Fruit fly (Drosophila melanogaster): ENCODE results near the gene mask.

Gene mask

DNA sequence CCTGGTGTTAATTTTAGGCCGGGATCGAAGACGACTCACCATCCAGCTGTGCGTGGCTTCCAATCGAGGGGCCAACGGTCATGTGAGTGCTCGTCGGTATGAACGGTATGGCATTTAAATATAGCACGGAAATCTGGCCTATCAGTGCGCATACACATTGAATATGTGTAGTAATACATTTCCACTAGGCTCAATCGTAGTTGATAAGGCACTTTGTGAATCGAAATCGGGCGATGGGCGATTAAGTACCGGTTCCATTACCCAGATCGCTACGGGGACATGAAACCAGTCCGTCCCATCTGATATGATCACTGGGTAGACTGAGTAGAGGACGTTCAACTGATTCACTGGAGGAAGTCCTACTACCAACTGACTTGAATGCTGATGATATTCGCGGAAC, 55.1 kb downstream of the mask start:
- peak; percentile 52 for TF ChIP-seq cic (GFP tag; optimal IDR thresholded peaks at IDR 0.05)
- no peak for TF ChIP-seq CG5204 (GFP tag; optimal IDR thresholded peaks at IDR 0.05)

DNA sequence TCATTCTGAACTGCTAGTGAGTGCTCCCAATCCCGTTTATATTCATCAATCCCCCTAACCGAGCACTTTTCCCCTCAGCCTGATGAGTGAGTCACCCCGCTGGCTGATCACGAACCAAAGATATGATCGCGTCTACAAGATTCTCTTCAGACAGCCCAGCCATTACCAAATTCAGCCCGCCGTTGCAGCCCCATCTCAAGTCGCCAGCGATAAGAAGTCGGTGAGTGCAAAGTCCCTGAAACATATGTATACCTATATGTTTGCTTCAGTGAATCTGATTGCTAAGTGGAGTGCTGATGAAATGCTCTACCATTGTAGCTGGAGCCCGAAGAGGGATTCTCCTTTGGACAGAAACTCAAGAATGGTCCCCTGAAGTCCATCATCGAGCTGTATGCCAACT, 56.8 kb downstream of the mask start:
- TF ChIP-seq CG5204 (GFP tag; optimal IDR thresholded peaks at IDR 0.05) (no peak), Crg-1 (GFP tag; optimal IDR thresholded peaks at IDR 0.05) (no peak), CG14711 (tag; optimal IDR thresholded peaks at IDR 0.05) (no peak), Clk (GFP tag; optimal IDR thresholded peaks at IDR 0.05) (no peak), kay (GFP tag; ENCODE audit: borderline replicate concordance) (no peak), toe (GFP tag; optimal IDR thresholded peaks at IDR 0.05) (no peak), pad (GFP tag; optimal IDR thresholded peaks at IDR 0.05) (no peak), cnc (optimal IDR thresholded peaks at IDR 0.05) (no peak), tj (GFP tag; optimal IDR thresholded peaks at IDR 0.05) (no peak), CG33017 (tag; optimal IDR thresholded peaks at IDR 0.05) (no peak), CG7045 (GFP tag; optimal IDR thresholded peaks at IDR 0.05) (no peak), CG12768 (GFP tag; optimal IDR thresholded peaks at IDR 0.05) (no peak), CG1620 (GFP tag; optimal IDR thresholded peaks at IDR 0.05) (no peak), CG7101 (tag; optimal IDR thresholded peaks at IDR 0.05) (no peak), cic (GFP tag; optimal IDR thresholded peaks at IDR 0.05) (no peak), bab1 (GFP tag; optimal IDR thresholded peaks at IDR 0.05) (no peak), CG11617 (GFP tag; optimal IDR thresholded peaks at IDR 0.05) (no peak), Mnt (GFP tag; optimal IDR thresholded peaks at IDR 0.05) (no peak), Hr96 (GFP tag; optimal IDR thresholded peaks at IDR 0.05) (no peak)

DNA sequence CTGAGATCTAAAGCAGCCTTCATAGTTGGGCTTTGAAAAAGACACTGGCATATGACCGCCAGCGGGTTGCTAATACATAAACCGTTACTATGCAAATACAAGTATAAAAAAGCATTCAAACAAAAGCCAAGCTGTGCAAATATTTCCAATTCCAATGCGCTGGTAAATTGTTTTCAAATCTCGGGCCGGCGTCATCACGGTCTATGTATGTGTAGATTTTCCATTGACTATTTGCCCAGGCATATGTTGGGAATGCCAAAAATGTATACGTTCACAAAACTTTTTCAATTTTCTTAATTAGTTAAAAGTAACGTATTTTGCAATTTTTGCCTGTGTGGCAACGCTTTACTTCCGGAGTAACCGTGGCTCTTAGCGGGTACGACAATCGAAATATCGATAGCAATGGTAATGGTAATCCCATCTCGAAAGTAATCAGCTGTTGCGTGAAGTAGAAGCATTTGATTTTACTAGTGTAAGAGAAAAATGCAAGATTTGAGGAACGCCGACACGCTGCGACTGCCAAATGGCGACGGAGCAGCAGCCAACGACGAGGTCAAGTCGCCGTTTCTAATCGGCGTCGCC, 59.5 kb downstream of the mask start, which contains the start of the genes CG34290 and Uck:
Gene CG34290 (minus strand): TSS at position 51 of the 582 bp plus-strand sequence.
Gene Uck (plus strand): TSS at position 405 of the 582 bp plus-strand sequence.
- TF ChIP-seq CG7101 (tag; optimal IDR thresholded peaks at IDR 0.05) (peak; percentile 69), Clk (GFP tag; optimal IDR thresholded peaks at IDR 0.05) (peak; percentile 12), CG5204 (GFP tag; optimal IDR thresholded peaks at IDR 0.05) (no peak), pad (GFP tag; optimal IDR thresholded peaks at IDR 0.05) (peak; percentile 61), CG12768 (GFP tag; optimal IDR thresholded peaks at IDR 0.05) (peak; percentile 76), bab1 (GFP tag; optimal IDR thresholded peaks at IDR 0.05) (peak; percentile 87), CG33017 (tag; optimal IDR thresholded peaks at IDR 0.05) (peak; percentile 43), CG11617 (GFP tag; optimal IDR thresholded peaks at IDR 0.05) (peak; percentile 70), ovo (GFP tag; optimal IDR thresholded peaks at IDR 0.05) (peak; percentile 57), tj (GFP tag; optimal IDR thresholded peaks at IDR 0.05) (peak; percentile 10), Crg-1 (GFP tag; optimal IDR thresholded peaks at IDR 0.05) (peak; percentile 72), cic (GFP tag; optimal IDR thresholded peaks at IDR 0.05) (peak; percentile 37), kay (GFP tag; ENCODE audit: borderline replicate concordance) (no peak), CG7045 (GFP tag; optimal IDR thresholded peaks at IDR 0.05) (peak; percentile 69), cnc (optimal IDR thresholded peaks at IDR 0.05) (no peak), CG1620 (GFP tag; optimal IDR thresholded peaks at IDR 0.05) (peak; percentile 50), toe (GFP tag; optimal IDR thresholded peaks at IDR 0.05) (no peak), Hr96 (GFP tag; optimal IDR thresholded peaks at IDR 0.05) (peak; percentile 52), CG14711 (tag; optimal IDR thresholded peaks at IDR 0.05) (peak; percentile 70), Mnt (GFP tag; optimal IDR thresholded peaks at IDR 0.05) (peak; percentile 47)

DNA sequence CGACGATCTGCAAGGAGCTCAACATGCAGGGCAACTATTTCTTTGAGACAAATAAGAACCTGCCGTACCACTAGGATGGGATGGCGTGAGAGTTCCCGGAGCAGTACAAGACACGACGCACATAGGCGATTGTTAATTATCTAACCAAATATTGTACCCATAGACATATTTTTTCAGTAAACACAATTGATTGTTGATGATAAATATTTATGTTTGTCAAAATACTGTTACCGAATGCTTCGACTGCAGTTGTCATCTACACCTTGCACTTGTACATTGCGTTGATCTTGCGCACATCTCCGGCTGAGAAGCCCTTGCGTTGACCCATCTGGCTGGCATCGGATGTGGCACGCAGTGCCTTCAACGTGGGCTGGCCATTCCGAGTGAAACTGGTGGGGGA, 62.8 kb downstream of the mask start:
- TF ChIP-seq CG12768 (GFP tag; optimal IDR thresholded peaks at IDR 0.05) (no peak), CG1620 (GFP tag; optimal IDR thresholded peaks at IDR 0.05) (no peak), cnc (optimal IDR thresholded peaks at IDR 0.05) (no peak), CG5204 (GFP tag; optimal IDR thresholded peaks at IDR 0.05) (no peak), bab1 (GFP tag; optimal IDR thresholded peaks at IDR 0.05) (no peak), toe (GFP tag; optimal IDR thresholded peaks at IDR 0.05) (no peak), Clk (GFP tag; optimal IDR thresholded peaks at IDR 0.05) (no peak), CG33017 (tag; optimal IDR thresholded peaks at IDR 0.05) (no peak), ovo (GFP tag; optimal IDR thresholded peaks at IDR 0.05) (no peak), kay (GFP tag; ENCODE audit: borderline replicate concordance) (no peak), Hr96 (GFP tag; optimal IDR thresholded peaks at IDR 0.05) (no peak), pad (GFP tag; optimal IDR thresholded peaks at IDR 0.05) (no peak), Mnt (GFP tag; optimal IDR thresholded peaks at IDR 0.05) (no peak), CG7045 (GFP tag; optimal IDR thresholded peaks at IDR 0.05) (no peak), Crg-1 (GFP tag; optimal IDR thresholded peaks at IDR 0.05) (no peak), CG7101 (tag; optimal IDR thresholded peaks at IDR 0.05) (no peak)

DNA sequence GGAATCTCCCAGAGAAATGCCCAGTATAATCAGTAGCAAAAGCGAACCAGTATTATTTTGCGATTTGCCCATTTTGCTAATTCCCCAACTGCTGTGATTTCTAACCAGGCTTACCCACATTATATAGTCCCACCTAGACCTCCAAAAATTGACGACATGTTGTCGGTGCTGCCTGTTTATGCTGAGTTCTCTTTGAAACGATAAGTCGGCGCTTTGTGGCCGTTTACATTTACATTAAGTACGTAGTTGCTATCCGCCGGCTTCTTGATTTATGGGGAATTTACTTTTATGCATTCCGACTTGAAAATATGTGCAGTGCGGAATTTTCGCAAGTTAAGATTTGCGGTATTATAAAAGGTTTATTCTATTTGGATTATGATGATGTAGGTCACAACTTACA, 63.9 kb downstream of the mask start, which contains the start of gene CG5715:
Gene CG5715 (minus strand): TSS at position 101 of the 400 bp plus-strand sequence.
- TF ChIP-seq ovo (GFP tag; optimal IDR thresholded peaks at IDR 0.05), result no peak

DNA sequence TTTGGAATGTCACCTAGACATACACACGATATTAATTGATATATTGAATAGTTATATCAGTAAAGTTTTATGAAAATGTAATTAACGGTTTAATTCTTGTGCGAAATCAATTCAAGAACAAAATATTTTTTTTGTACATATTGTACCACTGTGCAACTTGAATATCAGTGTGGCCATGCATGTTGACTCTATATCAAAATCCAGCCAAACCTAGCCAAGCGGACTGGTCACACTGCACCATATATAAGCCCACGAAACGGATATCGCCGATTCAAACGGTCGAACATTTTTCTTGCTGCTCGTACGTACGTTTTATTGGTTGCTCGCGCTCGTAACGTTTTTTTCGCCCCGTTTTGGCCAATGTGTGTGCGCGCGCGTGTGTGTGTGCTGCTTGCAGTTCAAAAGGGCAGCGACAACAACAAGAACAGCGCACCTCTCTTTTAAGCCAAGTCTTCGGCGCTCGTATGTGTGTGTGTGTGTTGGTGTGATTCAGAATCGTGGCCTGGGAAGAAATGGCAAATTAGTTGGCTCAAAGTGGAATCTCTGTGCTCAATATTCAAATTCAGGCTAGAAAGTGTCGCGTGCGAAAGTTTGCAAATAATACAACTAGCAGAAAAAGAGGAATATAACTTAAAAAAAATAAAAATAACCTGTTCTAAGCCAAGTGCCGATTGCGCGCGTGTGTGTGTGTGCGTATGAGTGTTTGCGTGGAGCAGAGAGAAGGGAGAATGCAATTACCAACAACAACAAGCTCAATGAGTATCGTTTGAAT, 64.6 kb downstream of the mask start, which contains the start of gene crb:
Gene crb (plus strand): TSS at position 295 of the 772 bp plus-strand sequence.
- peak; percentile 75 for TF ChIP-seq bab1 (GFP tag; optimal IDR thresholded peaks at IDR 0.05)
- TF ChIP-seq cic (GFP tag; optimal IDR thresholded peaks at IDR 0.05), result peak; percentile 62
- peak; percentile 34 for TF ChIP-seq pad (GFP tag; optimal IDR thresholded peaks at IDR 0.05)
- TF ChIP-seq cnc (optimal IDR thresholded peaks at IDR 0.05), result no peak
- TF ChIP-seq CG1620 (GFP tag; optimal IDR thresholded peaks at IDR 0.05), result peak; percentile 71
- TF ChIP-seq toe (GFP tag; optimal IDR thresholded peaks at IDR 0.05), result peak; percentile 41
- no peak for TF ChIP-seq kay (GFP tag; ENCODE audit: borderline replicate concordance)
- peak; percentile 56 for TF ChIP-seq Hr96 (GFP tag; optimal IDR thresholded peaks at IDR 0.05)
- no peak for TF ChIP-seq CG5204 (GFP tag; optimal IDR thresholded peaks at IDR 0.05)
- TF ChIP-seq CG7101 (tag; optimal IDR thresholded peaks at IDR 0.05), result peak; percentile 57
- peak; percentile 55 for TF ChIP-seq Crg-1 (GFP tag; optimal IDR thresholded peaks at IDR 0.05)
- TF ChIP-seq CG11617 (GFP tag; optimal IDR thresholded peaks at IDR 0.05), result peak; percentile 16
- no peak for TF ChIP-seq Clk (GFP tag; optimal IDR thresholded peaks at IDR 0.05)
- peak; percentile 63 for TF ChIP-seq ovo (GFP tag; optimal IDR thresholded peaks at IDR 0.05)
- TF ChIP-seq Mnt (GFP tag; optimal IDR thresholded peaks at IDR 0.05), result peak; percentile 66
- no peak for TF ChIP-seq CG7045 (GFP tag; optimal IDR thresholded peaks at IDR 0.05)
- TF ChIP-seq CG33017 (tag; optimal IDR thresholded peaks at IDR 0.05), result peak; percentile 24
- peak; percentile 4 for TF ChIP-seq CG14711 (tag; optimal IDR thresholded peaks at IDR 0.05)

All from whole organism, adult.